Fruit fly (Drosophila melanogaster): ENCODE results near the gene CG46025.

Gene CG46025

dm6 chr2L:7744739-7745138 is 9.2 kb upstream of the CG46025 start, which contains the start of gene CG7214:
CG7214 (minus strand) TSS chr2L:7744839.
- no peak for TF ChIP-seq Myc (optimal IDR thresholded peaks at IDR 0.05)
- TF ChIP-seq ttk (optimal IDR thresholded peaks at IDR 0.05): no peak
- TF ChIP-seq Sin3A (optimal IDR thresholded peaks at IDR 0.05): no peak
- TF ChIP-seq psq (optimal IDR thresholded peaks at IDR 0.05): no peak
- no peak for TF ChIP-seq insv (optimal IDR thresholded peaks at IDR 0.05)
- TF ChIP-seq h (optimal IDR thresholded peaks at IDR 0.05): no peak

- TF ChIP-seq Sin3A (optimal IDR thresholded peaks at IDR 0.05) (no peak), insv (optimal IDR thresholded peaks at IDR 0.05) (no peak), h (optimal IDR thresholded peaks at IDR 0.05) (no peak), psq (optimal IDR thresholded peaks at IDR 0.05) (no peak), Myc (optimal IDR thresholded peaks at IDR 0.05) (no peak), ttk (optimal IDR thresholded peaks at IDR 0.05) (no peak)
These were observed 7.0 kb upstream of the CG46025 start, which contains the start of gene ATPsynGL for dm6 chr2L:7746975-7747374. ATPsynGL (plus strand) TSS chr2L:7747275.

DNA sequence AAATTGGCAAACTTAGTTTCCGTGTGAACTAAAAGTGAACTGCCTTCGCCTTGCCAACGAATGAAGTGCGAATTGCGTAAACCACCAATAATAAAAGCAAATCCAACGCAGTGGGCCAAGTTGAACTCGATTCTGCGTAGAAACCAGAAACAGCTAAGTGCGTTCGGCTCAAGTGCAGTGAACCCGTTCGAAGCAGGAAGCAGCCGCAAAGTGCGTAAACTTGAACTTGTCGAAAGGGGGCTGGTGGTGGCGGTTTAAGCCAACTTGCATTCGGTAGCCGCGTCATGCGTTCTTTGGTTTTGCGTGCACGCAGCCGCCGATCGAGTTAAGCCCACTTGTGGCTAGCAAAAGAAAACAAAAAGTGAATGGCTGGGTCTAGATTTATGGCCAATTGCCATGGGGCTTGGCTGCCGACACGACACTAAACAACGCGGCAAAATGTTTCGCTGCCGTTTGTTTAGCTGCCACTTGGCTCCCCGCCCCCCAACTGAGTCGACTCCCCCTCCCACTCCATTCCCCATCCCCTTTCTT is 3.3 kb upstream of the CG46025 start:
- no peak for TF ChIP-seq ttk (optimal IDR thresholded peaks at IDR 0.05)
- no peak for TF ChIP-seq Sin3A (optimal IDR thresholded peaks at IDR 0.05)
- TF ChIP-seq h (optimal IDR thresholded peaks at IDR 0.05): no peak
- TF ChIP-seq psq (optimal IDR thresholded peaks at IDR 0.05): no peak
- no peak for TF ChIP-seq Myc (optimal IDR thresholded peaks at IDR 0.05)
- no peak for TF ChIP-seq insv (optimal IDR thresholded peaks at IDR 0.05)

DNA sequence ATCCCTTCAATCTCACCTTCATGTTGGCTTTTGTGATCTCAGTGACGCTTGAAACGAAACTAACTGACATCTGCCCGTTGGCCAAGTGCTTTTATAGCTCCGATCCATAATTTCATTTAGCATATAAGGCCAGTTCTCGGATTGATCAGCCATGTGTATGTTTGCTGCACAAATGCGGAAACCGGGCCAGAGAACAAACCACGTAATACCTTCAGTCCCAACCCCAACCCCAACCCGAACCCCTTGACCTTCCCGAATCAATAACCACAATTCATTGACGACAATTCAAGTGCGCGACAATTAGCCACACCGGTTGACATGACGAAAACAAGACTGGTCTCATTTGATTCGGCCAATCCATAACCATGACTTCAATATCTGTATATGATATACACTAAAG is 888 bp upstream of the CG46025 start, which contains the start of gene CG7203:
CG7203 (minus strand) TSS at position 101 of the 400 bp plus-strand sequence.
- no peak for TF ChIP-seq psq (optimal IDR thresholded peaks at IDR 0.05)
- no peak for TF ChIP-seq ttk (optimal IDR thresholded peaks at IDR 0.05)
- no peak for TF ChIP-seq Sin3A (optimal IDR thresholded peaks at IDR 0.05)
- no peak for TF ChIP-seq h (optimal IDR thresholded peaks at IDR 0.05)
- TF ChIP-seq Myc (optimal IDR thresholded peaks at IDR 0.05): no peak
- no peak for TF ChIP-seq insv (optimal IDR thresholded peaks at IDR 0.05)

- TF ChIP-seq h (optimal IDR thresholded peaks at IDR 0.05): no peak
- no peak for TF ChIP-seq insv (optimal IDR thresholded peaks at IDR 0.05)
- TF ChIP-seq psq (optimal IDR thresholded peaks at IDR 0.05): no peak
- TF ChIP-seq ttk (optimal IDR thresholded peaks at IDR 0.05): no peak
- no peak for TF ChIP-seq Myc (optimal IDR thresholded peaks at IDR 0.05)
- TF ChIP-seq Sin3A (optimal IDR thresholded peaks at IDR 0.05): no peak
These were observed 565 bp downstream of the CG46025 start for dm6 chr2L:7754539-7754938.

- TF ChIP-seq psq (optimal IDR thresholded peaks at IDR 0.05) (no peak), h (optimal IDR thresholded peaks at IDR 0.05) (no peak), Sin3A (optimal IDR thresholded peaks at IDR 0.05) (no peak), ttk (optimal IDR thresholded peaks at IDR 0.05) (no peak), insv (optimal IDR thresholded peaks at IDR 0.05) (no peak), Myc (optimal IDR thresholded peaks at IDR 0.05) (no peak)
These were observed 2.9 kb downstream of the CG46025 start for dm6 chr2L:7756835-7757234.

- TF ChIP-seq insv (optimal IDR thresholded peaks at IDR 0.05): no peak
- TF ChIP-seq psq (optimal IDR thresholded peaks at IDR 0.05): no peak
- TF ChIP-seq ttk (optimal IDR thresholded peaks at IDR 0.05): no peak
- TF ChIP-seq Myc (optimal IDR thresholded peaks at IDR 0.05): no peak
- no peak for TF ChIP-seq h (optimal IDR thresholded peaks at IDR 0.05)
- no peak for TF ChIP-seq Sin3A (optimal IDR thresholded peaks at IDR 0.05)
These were observed 13.4 kb downstream of the CG46025 start, which contains the start of gene CG7191 for dm6 chr2L:7767328-7767727. CG7191 (plus strand) TSS chr2L:7767628.

DNA sequence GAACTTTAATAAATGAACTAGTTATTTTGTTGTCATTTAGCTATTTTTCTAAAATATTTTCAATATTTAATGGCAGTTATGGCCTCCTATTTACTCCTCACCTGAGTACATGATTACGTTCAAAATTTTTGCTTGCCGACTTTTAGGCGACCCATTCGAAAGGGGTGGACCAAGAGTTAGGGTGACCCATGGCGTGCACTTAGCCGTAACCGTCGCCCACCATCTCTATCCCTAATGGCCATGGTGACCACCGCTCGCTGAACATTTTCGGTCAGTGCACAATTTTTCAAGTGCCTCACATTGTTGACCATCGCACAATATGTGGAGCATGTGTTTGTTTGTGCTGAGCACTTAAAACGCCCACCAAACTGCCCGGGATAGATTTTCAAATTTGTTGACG is 17.9 kb downstream of the CG46025 start:
- no peak for TF ChIP-seq psq (optimal IDR thresholded peaks at IDR 0.05)
- TF ChIP-seq insv (optimal IDR thresholded peaks at IDR 0.05): no peak
- TF ChIP-seq Sin3A (optimal IDR thresholded peaks at IDR 0.05): no peak
- TF ChIP-seq ttk (optimal IDR thresholded peaks at IDR 0.05): no peak
- TF ChIP-seq Myc (optimal IDR thresholded peaks at IDR 0.05): no peak

DNA sequence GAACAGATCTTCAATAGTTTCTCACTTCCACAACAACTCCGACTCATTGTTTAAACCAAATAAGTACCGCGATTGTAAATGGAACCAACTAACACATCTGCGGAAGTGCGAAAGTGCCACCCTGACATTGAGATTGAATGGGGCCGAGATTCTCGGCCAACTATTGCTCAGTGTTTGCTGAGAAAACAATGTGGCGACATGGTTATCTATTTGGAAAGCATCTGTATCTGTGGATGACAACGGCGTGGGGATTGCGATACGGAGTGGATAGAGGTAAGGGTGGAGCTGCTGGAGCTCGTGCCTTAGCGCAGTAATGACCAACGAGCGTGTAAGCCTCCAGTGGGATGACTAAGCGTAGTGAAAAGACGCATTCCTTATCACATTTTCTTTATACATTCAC is 21.3 kb downstream of the CG46025 start:
- TF ChIP-seq h (optimal IDR thresholded peaks at IDR 0.05) (no peak), insv (optimal IDR thresholded peaks at IDR 0.05) (no peak), Myc (optimal IDR thresholded peaks at IDR 0.05) (no peak)

- TF ChIP-seq insv (optimal IDR thresholded peaks at IDR 0.05) (no peak), Sin3A (optimal IDR thresholded peaks at IDR 0.05) (no peak), ttk (optimal IDR thresholded peaks at IDR 0.05) (no peak), h (optimal IDR thresholded peaks at IDR 0.05) (no peak), psq (optimal IDR thresholded peaks at IDR 0.05) (no peak), Myc (optimal IDR thresholded peaks at IDR 0.05) (no peak)
These were observed 24.2 kb downstream of the CG46025 start, which contains the start of gene CG7179 for dm6 chr2L:7777979-7778692. CG7179 (minus strand) TSS chr2L:7778029.

DNA sequence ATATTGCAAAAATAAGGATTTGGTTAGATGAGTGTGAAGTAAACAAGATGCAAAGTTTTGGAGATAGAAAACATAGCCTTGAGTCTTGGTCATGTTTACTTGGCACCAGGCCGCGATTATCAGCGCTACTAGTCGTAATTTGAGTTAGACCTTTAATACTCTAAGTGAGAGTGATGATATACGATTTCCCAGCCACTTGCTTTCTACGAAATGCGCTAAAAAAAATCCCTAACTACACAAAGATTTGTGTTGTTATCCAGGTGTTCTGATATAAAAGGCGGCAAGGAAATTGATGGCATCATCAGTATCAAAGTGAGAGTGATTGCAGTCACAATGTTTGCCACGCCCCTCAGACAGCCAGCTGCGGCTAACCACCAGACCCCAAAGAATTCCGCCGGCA is 25.8 kb downstream of the CG46025 start, which contains the start of gene Uro:
Uro (plus strand) TSS at position 301 of the 400 bp plus-strand sequence.
- TF ChIP-seq Myc (optimal IDR thresholded peaks at IDR 0.05): no peak
- no peak for TF ChIP-seq Sin3A (optimal IDR thresholded peaks at IDR 0.05)
- TF ChIP-seq insv (optimal IDR thresholded peaks at IDR 0.05): no peak

dm6 chr2L:7781165-7781564 is 27.2 kb downstream of the CG46025 start, which contains the start of gene CG7164:
CG7164 (plus strand) TSS chr2L:7781465.
- TF ChIP-seq insv (optimal IDR thresholded peaks at IDR 0.05) (no peak), h (optimal IDR thresholded peaks at IDR 0.05) (no peak), Sin3A (optimal IDR thresholded peaks at IDR 0.05) (no peak), psq (optimal IDR thresholded peaks at IDR 0.05) (no peak), Myc (optimal IDR thresholded peaks at IDR 0.05) (no peak)

All from Kc167 (cell line).